Worm (Caenorhabditis elegans) whole organism, L3 larva: ENCODE results near the gene clec-119.

ENCODE experiments used
- aly-2 ChIP-seq: fragments of 150-350 bp; optimal IDR thresholded peaks from 2 replicates; lab custom pipeline; 2014; ENCODE audit warnings: missing biosample characterization, missing genetic modification characterization
- ama-1 ChIP-seq: fragments of 150-350 bp; optimal IDR thresholded peaks from 2 replicates; lab custom pipeline; 2018
- ceh-9 ChIP-seq: sonication (generic microtip); optimal IDR thresholded peaks from 2 replicates; lab custom pipeline; 2018; ENCODE audit warnings: missing biosample characterization, missing genetic modification characterization
- elt-2 ChIP-seq: sonication (generic microtip); optimal IDR thresholded peaks from 2 replicates; lab custom pipeline; 2016; ENCODE audit warnings: missing genetic modification reagents, mild to moderate bottlenecking, missing genetic modification characterization, missing compliant biosample characterization
- fkh-10 ChIP-seq: sonication (generic microtip); optimal IDR thresholded peaks from 2 replicates; lab custom pipeline; 2017; ENCODE audit warnings: missing biosample characterization, missing genetic modification reagents, missing genetic modification characterization
- fos-1 ChIP-seq: fragments of 150-350 bp; optimal IDR thresholded peaks from 2 replicates; lab custom pipeline; 2014; ENCODE audit warnings: missing biosample characterization, missing genetic modification characterization
- lin-15B ChIP-seq: fragments of 150-350 bp; optimal IDR thresholded peaks from 2 replicates; lab custom pipeline; 2014; ENCODE audit warnings: missing biosample characterization, missing genetic modification characterization
- nfya-1 ChIP-seq: sonication (generic microtip); optimal IDR thresholded peaks from 2 replicates; lab custom pipeline; 2017; ENCODE audit warnings: missing genetic modification characterization, mild to moderate bottlenecking, missing compliant biosample characterization, antibody characterized with exemption, moderate library complexity; ENCODE audit not compliant: insufficient read depth
- pha-4 ChIP-seq: fragments of 150-350 bp; optimal IDR thresholded peaks from 2 replicates; lab custom pipeline; 2014; ENCODE audit warnings: missing biosample characterization, missing genetic modification reagents, missing genetic modification characterization
- pqm-1 ChIP-seq: fragments of 150-350 bp; optimal IDR thresholded peaks from 2 replicates; lab custom pipeline; 2017; ENCODE audit warnings: missing biosample characterization, missing genetic modification characterization, inconsistent platforms
- unc-62 ChIP-seq: fragments of 150-350 bp; sonication (generic microtip); optimal IDR thresholded peaks from 4 replicates; lab custom pipeline; 2014; ENCODE audit warnings: missing biosample characterization, missing genetic modification reagents, missing genetic modification characterization
- ztf-11 ChIP-seq: fragments of 150-350 bp; optimal IDR thresholded peaks from 2 replicates; lab custom pipeline; 2014; ENCODE audit warnings: missing biosample characterization, missing genetic modification characterization
- ztf-4 ChIP-seq: fragments of 150-350 bp; optimal IDR thresholded peaks from 2 replicates; lab custom pipeline; 2014; ENCODE audit warnings: missing biosample characterization, missing genetic modification characterization

- no peak for TF ChIP-seq fos-1
- TF ChIP-seq lin-15B, result no peak
- no peak for TF ChIP-seq elt-2 (tag; lab: Kevin White, UChicago)
- no peak for TF ChIP-seq pha-4 (tag; lab: Kevin White, UChicago)
- no peak for TF ChIP-seq aly-2
- TF ChIP-seq unc-62, result no peak
- TF ChIP-seq pqm-1 (tag; lab: Kevin White, UChicago), result no peak
- no peak for TF ChIP-seq ztf-11 (tag; lab: Kevin White, UChicago)
- peak; percentile 4 for TF ChIP-seq nfya-1
- TF ChIP-seq fkh-10 (GFP tag; lab: Kevin White, UChicago), result no peak
- TF ChIP-seq ceh-9 (tag; lab: Kevin White, UChicago), result no peak
- TF ChIP-seq ama-1 (lab: Kevin White, UChicago), result no peak
- TF ChIP-seq ztf-4, result no peak
These were observed 15.3 kb upstream of the clec-119 start for ce11 chrII:1240436-1240835.
